Fruit fly (Drosophila melanogaster): ENCODE data around the gene Brd8.

The Brd8 gene

DNA sequence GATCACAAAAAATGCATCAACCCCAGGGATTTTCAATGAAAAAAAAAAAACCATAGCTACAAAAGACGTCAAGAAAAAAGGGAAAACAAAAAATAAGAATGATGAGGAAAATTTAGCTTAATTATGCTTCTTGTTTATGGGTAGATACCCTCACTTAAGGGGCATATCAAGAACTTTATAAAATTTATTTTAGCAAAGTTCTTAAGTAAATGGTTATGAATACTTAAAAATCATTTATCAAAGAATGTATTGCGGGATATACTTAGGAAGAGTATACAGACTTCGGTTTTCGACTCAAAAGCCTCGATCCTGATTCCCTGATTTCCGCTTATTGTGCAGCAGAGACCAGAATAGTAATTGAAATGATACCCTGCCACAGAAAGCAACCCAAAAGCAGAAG, 49.7 kb downstream of the Brd8 start (continued):
- TF ChIP-seq CG8119 (GFP tag; IDR thresholded peaks at IDR 0.05) (no peak), CG31627 (GFP tag; optimal IDR thresholded peaks at IDR 0.05) (no peak), topi (GFP tag; optimal IDR thresholded peaks at IDR 0.05) (no peak), Sox15 (GFP tag; optimal IDR thresholded peaks at IDR 0.05) (no peak), CG9139 (GFP tag; optimal IDR thresholded peaks at IDR 0.05) (no peak), CG1621 (tag; optimal IDR thresholded peaks at IDR 0.05) (no peak), pdm3 (GFP tag; optimal IDR thresholded peaks at IDR 0.05) (no peak), acj6 (GFP tag; optimal IDR thresholded peaks at IDR 0.05) (no peak), Hr39 (GFP tag; optimal IDR thresholded peaks at IDR 0.05) (no peak), spab (GFP tag; optimal IDR thresholded peaks at IDR 0.05) (peak; percentile 34), Smox (GFP tag; optimal IDR thresholded peaks at IDR 0.05) (no peak), CG8632 (GFP tag; optimal IDR thresholded peaks at IDR 0.05) (no peak), CG6276 (GFP tag; optimal IDR thresholded peaks at IDR 0.05) (no peak), Lpt (GFP tag; optimal IDR thresholded peaks at IDR 0.05) (no peak), fd59A (GFP tag; optimal IDR thresholded peaks at IDR 0.05) (peak; percentile 27), CG16779 (tag; optimal IDR thresholded peaks at IDR 0.05) (no peak), Hr4 (GFP tag; optimal IDR thresholded peaks at IDR 0.05) (no peak), CG3032 (tag; optimal IDR thresholded peaks at IDR 0.05) (peak; percentile 61), CG3919 (GFP tag; optimal IDR thresholded peaks at IDR 0.05) (no peak), lz (GFP tag; optimal IDR thresholded peaks at IDR 0.05) (no peak), CG6163 (GFP tag; IDR thresholded peaks at IDR 0.05) (no peak; the same call in 2 of the 3 replicates), CG6792 (GFP tag; optimal IDR thresholded peaks at IDR 0.05) (no peak), esn (GFP tag; optimal IDR thresholded peaks at IDR 0.05) (no peak), fd85E (GFP tag; optimal IDR thresholded peaks at IDR 0.05) (no peak), CG11762 (GFP tag; optimal IDR thresholded peaks at IDR 0.05; ENCODE audit: insufficient read depth) (no peak), CG8319 (GFP tag; optimal IDR thresholded peaks at IDR 0.05) (no peak), CG34406 (GFP tag; optimal IDR thresholded peaks at IDR 0.05) (no peak), Blimp-1 (GFP tag; optimal IDR thresholded peaks at IDR 0.05) (no peak)

DNA sequence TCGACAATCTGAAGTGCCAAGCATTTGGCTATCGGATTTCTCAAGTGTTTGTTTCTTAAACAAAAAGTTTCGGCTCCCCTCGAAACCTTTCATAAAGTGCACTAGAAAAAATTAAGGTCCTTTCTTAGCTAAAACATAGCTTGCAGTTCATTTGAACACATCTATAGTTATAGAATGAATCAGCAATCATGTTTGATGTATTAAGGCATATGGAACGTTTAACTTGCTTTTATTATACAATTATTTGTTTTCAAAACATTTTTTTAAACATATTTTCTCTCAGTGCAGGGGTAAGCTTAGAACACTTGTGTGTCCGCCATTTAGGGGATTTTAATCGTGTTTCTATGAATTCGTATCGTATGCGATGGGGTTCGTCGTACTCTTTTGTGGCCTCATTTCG, 51.3 kb downstream of the Brd8 start:
- TF ChIP-seq CG7368 (GFP tag; optimal IDR thresholded peaks at IDR 0.05) (no peak), pdm3 (GFP tag; optimal IDR thresholded peaks at IDR 0.05) (peak; percentile 14), Lpt (GFP tag; optimal IDR thresholded peaks at IDR 0.05) (no peak), CG1621 (tag; optimal IDR thresholded peaks at IDR 0.05) (no peak), CG3919 (GFP tag; optimal IDR thresholded peaks at IDR 0.05) (peak; percentile 2), CG8119 (GFP tag; IDR thresholded peaks at IDR 0.05) (no peak), Eip78C (GFP tag) (peak; percentile 75), acj6 (GFP tag; optimal IDR thresholded peaks at IDR 0.05) (peak; percentile 6), Hr4 (GFP tag; optimal IDR thresholded peaks at IDR 0.05) (peak; percentile 1)

Measured in whole organism, prepupa.